Fruit fly (Drosophila melanogaster): ENCODE data around the gene Ltn1.

- TF ChIP-seq h (optimal IDR thresholded peaks at IDR 0.05), result no peak
- no peak for TF ChIP-seq psq (optimal IDR thresholded peaks at IDR 0.05)
- TF ChIP-seq ttk (optimal IDR thresholded peaks at IDR 0.05), result no peak
Observed at dm6 chr3L:19519349-19519748, 32.7 kb downstream of the Ltn1 start, which contains the start of gene Cpr76Bb.
